Fruit fly (Drosophila melanogaster): ENCODE measurements around the gene ph-d.

The ph-d gene

DNA sequence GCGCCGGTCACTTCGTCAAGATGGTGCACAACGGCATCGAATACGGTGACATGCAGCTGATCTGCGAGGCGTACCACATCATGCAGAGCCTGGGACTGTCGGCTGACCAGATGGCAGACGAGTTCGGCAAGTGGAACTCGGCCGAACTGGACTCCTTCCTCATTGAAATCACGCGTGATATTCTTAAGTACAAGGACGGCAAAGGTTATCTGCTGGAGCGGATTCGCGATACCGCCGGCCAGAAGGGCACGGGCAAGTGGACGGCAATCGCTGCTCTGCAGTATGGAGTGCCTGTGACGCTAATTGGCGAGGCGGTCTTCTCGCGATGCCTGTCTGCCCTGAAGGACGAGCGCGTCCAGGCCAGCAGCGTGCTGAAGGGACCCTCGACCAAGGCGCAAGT, 24.4 kb upstream of the ph-d start:
- TF ChIP-seq CG17801 (GFP tag; optimal IDR thresholded peaks at IDR 0.05; ENCODE audit: partially characterized antibody): no peak

DNA sequence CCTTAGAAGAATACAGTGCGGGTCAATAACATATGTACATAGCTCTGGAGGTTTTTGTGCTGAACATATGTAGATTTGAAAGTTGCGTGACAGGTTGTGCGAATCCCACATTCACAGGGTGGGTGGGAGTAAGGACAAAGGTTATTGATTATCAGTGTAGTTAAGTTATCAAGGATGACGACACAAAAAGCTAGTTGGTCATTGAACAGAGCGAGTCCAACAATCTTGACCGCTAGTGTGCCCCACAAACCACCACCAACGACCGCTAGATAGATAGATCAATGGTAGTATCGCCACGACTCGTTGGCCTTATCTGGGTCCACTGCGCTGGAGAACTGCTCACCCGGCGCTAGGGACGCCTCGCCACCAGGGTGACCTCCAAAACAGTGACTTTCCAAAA, 23.5 kb upstream of the ph-d start:
- TF ChIP-seq CG17801 (GFP tag; optimal IDR thresholded peaks at IDR 0.05; ENCODE audit: partially characterized antibody): no peak

DNA sequence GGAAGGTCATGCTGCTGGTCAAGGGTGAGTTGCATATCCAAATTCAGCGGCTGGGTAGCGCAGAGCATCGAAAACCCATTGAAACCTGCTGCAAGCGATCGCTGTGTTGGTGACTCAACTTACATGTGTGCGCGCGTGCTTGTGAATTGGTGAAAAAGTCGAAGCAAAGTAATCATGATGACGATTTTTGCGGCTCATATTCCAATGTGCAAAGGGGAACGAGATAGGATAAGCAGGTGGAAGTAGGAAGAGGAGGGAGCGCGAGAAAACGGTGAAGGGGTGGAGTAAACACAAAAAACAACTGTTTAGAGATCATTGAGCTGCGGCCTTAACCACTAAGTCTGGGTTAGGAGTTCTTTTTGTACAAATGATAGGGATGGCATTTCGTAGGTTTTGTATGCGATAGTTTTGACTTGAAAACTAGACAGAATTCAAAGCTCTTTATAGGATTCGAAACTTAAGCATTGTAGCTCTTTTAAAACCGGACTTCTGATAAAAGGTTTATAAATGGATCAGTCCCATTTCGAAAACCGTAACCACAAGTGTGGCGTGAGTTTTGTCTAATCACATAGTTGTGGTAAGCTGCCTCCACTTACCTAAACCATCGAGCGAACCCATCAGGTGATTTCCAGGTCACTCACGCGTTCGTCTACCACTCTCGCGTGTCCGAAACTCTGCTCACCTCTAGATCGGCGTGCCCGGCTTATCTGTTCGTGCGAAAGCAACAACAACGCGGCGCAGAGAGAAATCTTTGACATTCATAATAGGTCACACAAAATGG, 22.8 kb upstream of the ph-d start:
- TF ChIP-seq CG17801 (GFP tag; optimal IDR thresholded peaks at IDR 0.05; ENCODE audit: partially characterized antibody): peak; percentile 80

DNA sequence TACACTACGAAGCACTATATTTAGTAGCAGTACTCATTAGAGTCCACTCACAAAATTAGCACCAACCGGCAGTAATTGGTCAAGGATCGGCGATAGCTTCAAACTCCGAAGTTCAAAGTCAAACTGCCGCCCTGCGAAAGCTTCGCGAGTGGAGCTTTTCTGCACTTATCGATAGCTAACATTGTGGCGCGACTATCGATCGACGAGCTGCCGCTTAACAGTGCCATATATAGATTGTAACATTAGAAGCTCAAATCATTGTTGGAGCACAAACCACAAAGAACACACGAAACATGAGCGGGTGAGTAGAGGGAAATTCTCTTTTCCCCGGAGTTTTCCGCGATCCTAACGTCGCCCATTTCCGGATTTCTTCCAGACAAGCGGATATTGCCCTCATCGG, 22.0 kb upstream of the ph-d start, which contains the start of gene Pgd:
Pgd (plus strand) TSS at position 23 of the 400 bp plus-strand sequence.
- peak; percentile 73 for TF ChIP-seq CG17801 (GFP tag; optimal IDR thresholded peaks at IDR 0.05; ENCODE audit: partially characterized antibody)

DNA sequence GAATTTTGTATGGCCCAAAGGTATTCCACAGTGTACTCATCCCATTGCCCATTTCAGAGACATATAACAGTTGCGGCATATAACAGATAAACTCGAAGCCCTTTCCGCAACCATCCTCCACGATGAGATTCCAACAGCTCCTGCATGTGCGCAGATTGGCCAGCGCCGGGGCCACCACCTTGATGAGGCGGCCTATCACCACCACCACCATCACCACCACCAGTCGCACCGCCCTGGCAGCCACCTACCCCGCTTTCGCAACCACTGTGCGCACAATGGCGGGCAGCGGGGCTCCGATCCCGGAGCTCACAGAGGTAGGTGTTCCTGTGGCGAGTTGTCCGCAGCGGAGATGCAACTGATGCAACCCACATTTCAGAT, 19.8 kb upstream of the ph-d start:
- no peak for TF ChIP-seq CG17801 (GFP tag; optimal IDR thresholded peaks at IDR 0.05; ENCODE audit: partially characterized antibody)

DNA sequence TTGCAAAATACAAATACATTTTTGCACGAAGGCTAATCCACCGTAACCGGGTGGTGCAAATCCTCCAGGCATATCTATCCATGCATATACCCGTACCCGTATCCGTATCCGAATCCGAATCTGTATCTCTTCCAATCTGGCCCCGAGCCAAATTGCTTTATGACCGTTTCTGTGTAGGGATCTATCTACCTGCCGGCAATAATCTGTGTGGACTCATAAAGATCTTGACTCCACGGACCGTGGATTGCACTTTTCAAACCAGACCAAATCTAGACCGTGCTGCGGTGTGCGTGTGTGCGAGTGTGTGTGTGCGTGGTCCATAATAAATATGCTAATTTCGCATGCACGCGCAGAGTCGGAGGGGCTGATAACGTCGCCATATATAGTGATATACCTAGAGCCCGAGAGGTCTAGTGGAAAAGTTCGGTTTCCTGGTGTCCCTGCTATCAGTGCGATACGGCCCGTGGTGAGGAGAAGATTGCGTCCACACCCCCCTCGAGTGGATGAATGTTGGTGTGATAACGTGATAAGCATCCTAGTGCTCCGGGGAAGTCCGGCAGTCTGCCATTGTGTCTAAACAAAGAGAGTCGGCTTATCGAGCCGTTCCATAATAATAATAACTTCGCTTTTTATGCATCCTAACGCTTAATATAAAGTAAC, 19.3 kb upstream of the ph-d start:
- TF ChIP-seq CG17801 (GFP tag; optimal IDR thresholded peaks at IDR 0.05; ENCODE audit: partially characterized antibody): no peak

DNA sequence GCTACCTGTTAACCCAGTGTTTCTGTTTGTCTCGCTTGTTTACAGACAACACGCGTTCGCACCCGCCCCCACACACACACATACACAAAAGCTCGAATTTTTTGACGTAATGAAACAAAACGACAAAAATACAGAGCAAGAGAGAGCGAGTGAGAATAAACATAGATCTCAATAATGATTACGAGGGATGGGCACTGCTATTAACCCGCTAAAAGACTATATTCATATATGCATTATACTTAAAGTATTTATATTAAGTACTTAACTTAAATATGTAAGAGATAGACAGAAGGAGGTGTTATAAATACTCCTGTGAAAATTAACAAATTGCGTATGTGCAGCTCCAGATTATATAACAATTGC, 18.7 kb upstream of the ph-d start:
- TF ChIP-seq CG17801 (GFP tag; optimal IDR thresholded peaks at IDR 0.05; ENCODE audit: partially characterized antibody): peak; percentile 53

DNA sequence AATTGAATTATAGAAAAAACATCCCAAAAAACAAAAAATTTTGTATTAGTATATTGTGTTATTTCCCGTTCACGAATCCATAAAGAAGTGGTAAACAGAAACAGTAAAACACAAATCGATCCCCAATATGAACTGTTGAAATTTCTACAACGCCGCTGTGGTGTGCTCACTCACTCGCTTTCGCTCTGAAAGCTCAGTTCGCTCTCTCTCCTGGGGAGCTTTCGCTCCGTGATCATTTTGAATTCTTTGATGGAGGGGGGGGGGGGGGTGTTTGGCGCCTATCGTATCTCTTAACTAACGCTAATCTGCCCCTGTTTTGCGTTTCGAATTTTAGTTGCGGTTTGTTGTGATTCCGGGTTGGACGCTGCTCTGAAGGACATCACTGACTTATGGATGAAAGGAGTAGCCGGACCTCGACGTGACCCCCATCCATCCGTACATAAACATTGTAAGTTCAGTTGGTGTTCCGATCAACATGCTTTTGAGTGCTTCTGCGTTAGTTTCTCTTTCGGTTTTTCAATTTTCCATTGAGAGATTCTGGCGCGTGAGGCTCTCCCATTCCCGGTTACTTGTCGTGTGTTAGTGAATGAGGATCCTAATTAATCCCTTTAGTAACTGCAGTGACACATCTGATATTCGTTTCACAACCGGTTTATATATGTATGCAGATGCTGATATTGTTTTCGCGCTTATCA, 18.2 kb upstream of the ph-d start, which contains the start of gene D2hgdh:
D2hgdh (plus strand) TSS at position 331 of the 695 bp plus-strand sequence.
- TF ChIP-seq CG17801 (GFP tag; optimal IDR thresholded peaks at IDR 0.05; ENCODE audit: partially characterized antibody): peak; percentile 2

DNA sequence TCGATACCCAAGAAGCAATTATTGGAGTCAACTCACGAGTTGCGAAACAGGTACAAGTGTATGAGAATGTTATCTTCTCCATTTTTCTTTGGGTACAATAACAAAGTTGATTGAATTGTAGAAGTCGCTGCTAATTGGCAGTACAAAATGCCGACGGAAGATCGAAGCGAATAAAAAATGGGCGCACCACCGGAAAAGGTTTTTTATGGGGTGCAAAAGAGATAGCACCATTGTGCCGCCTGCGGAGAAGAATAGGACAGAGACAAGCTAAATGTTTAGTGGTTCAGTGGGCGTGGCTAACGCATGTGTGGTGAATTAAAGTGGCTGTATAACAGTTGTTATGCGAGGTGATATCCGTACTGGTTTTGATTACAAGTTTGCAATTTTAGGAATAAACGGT, 17.4 kb upstream of the ph-d start:
- no peak for TF ChIP-seq CG17801 (GFP tag; optimal IDR thresholded peaks at IDR 0.05; ENCODE audit: partially characterized antibody)

DNA sequence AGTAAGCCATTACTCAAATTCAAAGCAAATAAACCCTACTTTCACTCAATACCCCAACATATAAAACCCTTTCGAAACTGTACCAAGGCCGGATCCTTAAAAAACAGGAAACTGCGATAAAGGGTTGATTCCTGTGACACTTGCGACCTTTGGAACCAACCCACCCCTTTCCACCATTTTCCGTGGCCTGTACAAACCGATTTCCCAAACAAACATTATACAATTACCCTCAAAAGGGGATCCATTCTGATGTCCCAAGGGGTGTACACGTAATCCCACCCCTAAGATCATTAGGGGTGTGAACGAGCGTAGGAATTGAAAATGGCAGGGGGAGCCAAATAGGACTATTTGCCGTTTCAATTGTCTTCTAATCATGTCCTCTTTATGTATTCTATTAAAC, 16.5 kb upstream of the ph-d start:
- no peak for TF ChIP-seq CG17801 (GFP tag; optimal IDR thresholded peaks at IDR 0.05; ENCODE audit: partially characterized antibody)

DNA sequence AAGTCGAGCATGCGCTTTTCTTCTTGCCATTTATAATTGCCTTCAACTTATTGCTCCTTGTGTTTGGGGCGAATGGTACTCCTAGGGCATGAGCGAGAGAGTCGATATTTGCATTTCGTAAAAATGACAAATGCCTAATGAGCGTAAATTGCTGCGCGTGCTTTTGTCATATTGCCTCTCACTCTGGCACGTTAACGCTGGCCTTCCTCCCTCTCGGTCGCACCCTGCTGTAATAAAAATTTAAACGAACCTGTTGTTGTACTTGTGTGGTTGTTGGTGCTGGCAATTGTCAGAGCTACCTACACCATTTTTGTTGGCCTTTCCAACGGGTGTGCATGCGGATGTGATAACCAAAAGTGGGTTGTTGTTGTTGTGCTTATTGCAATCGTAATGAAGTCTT, 15.3 kb upstream of the ph-d start:
- TF ChIP-seq CG17801 (GFP tag; optimal IDR thresholded peaks at IDR 0.05; ENCODE audit: partially characterized antibody): no peak

DNA sequence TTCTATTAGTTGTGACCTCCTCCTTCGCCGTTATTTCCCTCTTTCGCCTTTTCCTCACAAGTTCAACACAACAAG, 15.1 kb upstream of the ph-d start, which contains the start of gene ph-p:
ph-p (minus strand) TSS at position 30 of the 75 bp plus-strand sequence.
- no peak for TF ChIP-seq CG17801 (GFP tag; optimal IDR thresholded peaks at IDR 0.05; ENCODE audit: partially characterized antibody)

DNA sequence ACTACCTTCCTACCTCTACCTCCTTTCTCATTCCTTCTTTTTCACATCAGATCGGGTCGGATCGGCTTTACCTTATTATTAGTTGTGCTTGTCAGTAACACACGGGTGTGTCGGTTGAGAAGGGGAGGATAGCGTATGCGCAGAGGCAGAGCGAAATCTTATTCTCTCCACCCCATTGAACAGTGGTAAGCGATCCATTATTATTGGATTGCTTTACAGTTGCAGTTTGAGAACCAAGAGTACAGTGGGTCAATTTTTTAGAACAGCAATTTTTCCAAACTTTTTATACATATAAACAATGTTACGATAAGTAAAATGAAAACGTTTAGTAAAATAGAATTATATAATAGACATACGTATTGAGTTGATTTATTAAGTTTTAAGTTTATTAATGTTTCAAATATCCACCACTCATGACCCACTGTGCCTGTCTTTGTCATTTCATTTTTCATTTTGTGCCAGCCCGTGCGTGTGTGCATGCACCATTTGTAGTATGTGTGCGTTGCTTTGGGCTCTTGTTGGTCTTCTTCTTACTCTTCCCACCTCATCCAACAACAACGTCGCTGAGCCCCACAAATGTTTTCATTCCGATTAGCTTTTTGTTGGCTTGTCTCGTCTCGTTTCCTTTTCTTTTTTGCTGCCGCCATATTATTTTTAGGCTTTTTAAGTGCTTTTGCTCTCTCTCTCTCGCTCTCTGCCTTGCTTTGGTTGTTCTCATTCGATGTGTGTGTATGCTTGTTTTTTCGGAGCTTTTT, 14.7 kb upstream of the ph-d start:
- TF ChIP-seq CG17801 (GFP tag; optimal IDR thresholded peaks at IDR 0.05; ENCODE audit: partially characterized antibody): peak; percentile 97

DNA sequence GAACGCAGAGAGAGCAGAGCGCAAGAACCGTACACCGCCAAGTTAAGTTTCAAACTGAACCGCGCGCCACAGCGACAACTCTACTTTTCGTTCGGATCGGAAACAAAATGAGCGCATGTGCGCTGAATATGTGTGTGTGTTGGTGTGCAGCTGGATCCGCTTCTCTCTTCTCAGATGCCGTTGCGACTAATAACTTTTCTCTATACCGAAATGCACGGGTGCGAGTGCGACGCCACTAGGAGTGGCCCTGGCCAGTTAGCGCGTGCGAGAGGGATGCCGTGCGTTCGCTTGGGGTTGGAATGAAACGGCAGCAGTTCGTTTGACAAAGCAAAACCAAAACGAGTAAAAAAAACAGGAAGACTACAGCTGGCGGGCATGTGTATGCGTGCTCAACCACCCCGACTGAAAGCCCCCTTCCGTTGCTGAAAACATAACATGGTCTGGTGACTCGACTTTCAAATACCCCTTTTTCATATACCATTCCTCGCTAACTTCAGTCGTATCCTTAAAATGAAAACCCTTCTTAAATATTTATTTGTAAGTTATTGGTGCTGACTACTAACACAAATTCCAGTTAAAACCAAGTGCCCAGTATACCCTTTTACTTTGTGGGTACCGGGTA, 13.9 kb upstream of the ph-d start:
- peak; percentile 97 for TF ChIP-seq CG17801 (GFP tag; optimal IDR thresholded peaks at IDR 0.05; ENCODE audit: partially characterized antibody)

Data from ovary, adult (tissue).